Worm (Caenorhabditis elegans): ENCODE data around the gene cnp-3.

DNA sequence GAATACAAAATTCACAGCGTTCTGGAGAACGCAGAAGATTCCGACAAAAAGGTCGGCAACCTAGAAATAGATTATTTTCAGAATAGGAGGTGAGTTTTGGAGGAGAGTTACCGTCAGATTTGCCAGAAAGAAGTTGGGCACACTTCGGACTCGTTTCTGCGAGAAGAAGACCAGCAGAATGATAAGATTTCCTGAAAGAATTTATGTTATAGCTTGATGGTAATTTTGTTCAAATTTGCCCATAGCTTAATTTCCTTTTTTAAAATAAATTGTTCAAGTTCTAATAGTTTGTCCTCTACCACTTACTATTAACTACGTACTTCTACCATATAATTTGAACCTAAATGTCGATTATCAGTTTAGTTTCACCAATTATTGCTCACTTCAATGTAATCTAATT lies 19.2 kb upstream of the cnp-3 start:
- TF ChIP-seq ztf-29 (GFP tag; IDR thresholded peaks at IDR 0.05) (no peak), flt-1 (GFP tag; IDR thresholded peaks at IDR 0.05) (no peak), ztf-23 (GFP tag; IDR thresholded peaks at IDR 0.05) (no peak), cog-1 (tag; optimal IDR thresholded peaks at IDR 0.05) (no peak)

All from whole organism, midembryonic.